Fruit fly (Drosophila melanogaster) whole organism, embryonic: Measurements from ENCODE around the gene CG11970.

ENCODE experiments used
- Asciz ChIP-seq: fragments of 200-800 bp; sonication (Bioruptor generic); optimal IDR thresholded peaks from 2 replicates; lab custom pipeline; 2017; ENCODE audit warnings: missing biosample characterization, mild to moderate bottlenecking, missing genetic modification characterization, missing genetic modification reagents
- BEAF-32 ChIP-seq: fragments of 200-800 bp; sonication (Bioruptor generic); optimal IDR thresholded peaks from 3 replicates; lab custom pipeline; 2017; ENCODE audit warnings: missing biosample characterization, missing genetic modification characterization, mild to moderate bottlenecking, moderate library complexity, missing genetic modification reagents
- CG10979 ChIP-seq: fragments of 200-800 bp; sonication (Bioruptor generic); optimal IDR thresholded peaks from 2 replicates; lab custom pipeline; 2018; ENCODE audit warnings: missing biosample characterization, mild to moderate bottlenecking, missing genetic modification characterization, moderate library complexity
- CG11247 ChIP-seq: fragments of 200-800 bp; sonication (Bioruptor generic); IDR thresholded peaks from 2 replicates; pipeline ENCODE4 v1.3.6; 2022; ENCODE audit warnings: missing biosample characterization, missing genetic modification characterization
- CG12155 ChIP-seq: fragments of 200-800 bp; sonication (Bioruptor generic); optimal IDR thresholded peaks from 3 replicates; lab custom pipeline; 2016; ENCODE audit warnings: missing biosample characterization, missing genetic modification characterization
- CG14050 ChIP-seq: fragments of 200-800 bp; sonication (Bioruptor generic); IDR thresholded peaks from 3 replicates; pipeline ENCODE4 v1.3.6; 2022; ENCODE audit warnings: missing biosample characterization, missing genetic modification characterization
- CG15073 ChIP-seq: fragments of 200-800 bp; sonication (Bioruptor generic); optimal IDR thresholded peaks from 2 replicates; lab custom pipeline; 2016; ENCODE audit warnings: missing biosample characterization, missing genetic modification characterization
- CG1647 ChIP-seq: fragments of 200-800 bp; sonication (Bioruptor generic); optimal IDR thresholded peaks from 3 replicates; lab custom pipeline; 2016; ENCODE audit warnings: missing biosample characterization, missing genetic modification characterization
- CG16779 ChIP-seq: fragments of 200-800 bp; sonication (Bioruptor generic); IDR thresholded peaks from 2 replicates; pipeline ENCODE4 v1.3.6; 2022; ENCODE audit warnings: missing biosample characterization, missing genetic modification characterization
- CG17829 ChIP-seq: fragments of 200-800 bp; optimal IDR thresholded peaks from 2 replicates; lab custom pipeline; 2019; ENCODE audit warnings: missing biosample characterization, mild to moderate bottlenecking, missing genetic modification characterization, moderate library complexity
- CG1832 ChIP-seq: fragments of 200-800 bp; sonication (Bioruptor generic); optimal IDR thresholded peaks from 2 replicates; lab custom pipeline; 2017; ENCODE audit warnings: missing biosample characterization, mild to moderate bottlenecking, missing genetic modification characterization, inconsistent platforms
- CG2120 ChIP-seq: fragments of 200-800 bp; sonication (Bioruptor generic); optimal IDR thresholded peaks from 3 replicates; lab custom pipeline; 2016; ENCODE audit warnings: missing biosample characterization, missing genetic modification characterization
- CG2199 ChIP-seq: fragments of 200-800 bp; sonication (Bioruptor generic); IDR thresholded peaks from 3 replicates; pipeline ENCODE4 v1.3.6; 2022; ENCODE audit warnings: missing biosample characterization, missing genetic modification characterization
- CG2875 ChIP-seq: fragments of 200-800 bp; sonication (Bioruptor generic); optimal IDR thresholded peaks from 2 replicates; lab custom pipeline; 2017; ENCODE audit warnings: missing biosample characterization, mild to moderate bottlenecking, missing genetic modification characterization, missing genetic modification reagents
- CG3163 ChIP-seq: fragments of 200-800 bp; sonication (Bioruptor generic); optimal IDR thresholded peaks from 3 replicates; lab custom pipeline; 2016; ENCODE audit warnings: missing biosample characterization, missing genetic modification characterization
- CG3847 ChIP-seq: fragments of 200-800 bp; sonication (Bioruptor generic); IDR thresholded peaks from 2 replicates; pipeline ENCODE4 v1.3.6; 2022; ENCODE audit warnings: missing biosample characterization, missing genetic modification characterization
- CG9437 ChIP-seq: fragments of 200-800 bp; sonication (Bioruptor generic); optimal IDR thresholded peaks from 2 replicates; lab custom pipeline; 2018; ENCODE audit warnings: missing biosample characterization, mild to moderate bottlenecking, missing genetic modification characterization
- D19B ChIP-seq: fragments of 200-800 bp; sonication (Bioruptor generic); optimal IDR thresholded peaks from 2 replicates; lab custom pipeline; 2017; ENCODE audit warnings: missing biosample characterization, mild to moderate bottlenecking, missing genetic modification characterization
- Dp ChIP-seq: fragments of 200-800 bp; sonication (Bioruptor generic); optimal IDR thresholded peaks from 2 replicates; lab custom pipeline; 2018; ENCODE audit warnings: missing biosample characterization, mild to moderate bottlenecking, missing genetic modification characterization, moderate library complexity
- E2f2 ChIP-seq: fragments of 200-800 bp; sonication (Bioruptor generic); IDR thresholded peaks from 2 replicates; pipeline ENCODE4 v1.3.6; 2022; ENCODE audit warnings: missing biosample characterization, missing genetic modification characterization
- Ets97D ChIP-seq: fragments of 200-800 bp; sonication (Bioruptor generic); optimal IDR thresholded peaks from 3 replicates; lab custom pipeline; 2016; ENCODE audit warnings: missing biosample characterization, missing genetic modification characterization
- GATAe ChIP-seq: fragments of 200-800 bp; sonication (Bioruptor generic); conservative IDR thresholded peaks from 2 replicates; pipeline ENCODE4 v1.3.6; 2022; ENCODE audit warnings: missing biosample characterization, missing genetic modification characterization
- Hmr ChIP-seq: fragments of 200-800 bp; sonication (Bioruptor generic); optimal IDR thresholded peaks from 3 replicates; lab custom pipeline; 2017; ENCODE audit warnings: mild to moderate bottlenecking, missing biosample characterization, missing genetic modification reagents, missing genetic modification characterization
- Hr3 ChIP-seq: fragments of 200-800 bp; sonication (Bioruptor generic); optimal IDR thresholded peaks from 3 replicates; lab custom pipeline; 2016; ENCODE audit warnings: missing biosample characterization, missing genetic modification characterization
- Hr51 ChIP-seq, 2 experiments: fragments of 200-800 bp; sonication (Bioruptor generic); optimal IDR thresholded peaks; 2 replicates in 1 of 2; 3 replicates in 1 of 2; lab custom pipeline; 2016 to 2018; ENCODE audit warnings: missing biosample characterization in 2 of 2, missing genetic modification characterization in 2 of 2, mild to moderate bottlenecking in 1 of 2, moderate library complexity in 1 of 2
- Lhr ChIP-seq: fragments of 200-800 bp; sonication (Bioruptor generic); optimal IDR thresholded peaks from 3 replicates; lab custom pipeline; 2017; ENCODE audit warnings: mild to moderate bottlenecking, missing biosample characterization, missing genetic modification reagents, missing genetic modification characterization
- Meics ChIP-seq: fragments of 200-800 bp; sonication (Bioruptor generic); optimal IDR thresholded peaks from 2 replicates; lab custom pipeline; 2017; ENCODE audit warnings: missing biosample characterization, mild to moderate bottlenecking, missing genetic modification characterization
- Opbp ChIP-seq: fragments of 200-800 bp; sonication (Bioruptor generic); IDR thresholded peaks from 3 replicates; pipeline ENCODE4 v1.3.6; 2022; ENCODE audit warnings: missing biosample characterization, missing genetic modification characterization; ENCODE audit not compliant: partially characterized antibody
- Scr ChIP-seq: fragments of 200-800 bp; sonication (Bioruptor generic); IDR thresholded peaks from 2 replicates; pipeline ENCODE4 v1.3.6; 2022; ENCODE audit warnings: missing biosample characterization, missing genetic modification characterization; ENCODE audit not compliant: partially characterized antibody
- Sry-δ ChIP-seq: fragments of 200-800 bp; sonication (Bioruptor generic); optimal IDR thresholded peaks from 2 replicates; lab custom pipeline; 2016; ENCODE audit warnings: missing biosample characterization, missing genetic modification characterization
- Xrp1 ChIP-seq: fragments of 200-800 bp; sonication (Bioruptor generic); IDR thresholded peaks from 2 replicates; pipeline ENCODE4 v1.3.6; 2022; ENCODE audit warnings: missing biosample characterization, missing genetic modification characterization
- ap ChIP-seq: fragments of 200-800 bp; sonication (Bioruptor generic); IDR thresholded peaks from 2 replicates; pipeline ENCODE4 v1.3.6; 2022; ENCODE audit warnings: missing biosample characterization, missing genetic modification characterization
- hbn ChIP-seq: fragments of 200-800 bp; sonication (Bioruptor generic); IDR thresholded peaks from 2 replicates; pipeline ENCODE4 v1.3.6; 2022; ENCODE audit warnings: missing biosample characterization, missing genetic modification characterization; ENCODE audit not compliant: partially characterized antibody
- knrl ChIP-seq: fragments of 200-800 bp; sonication (Bioruptor generic); IDR thresholded peaks from 3 replicates; pipeline ENCODE4 v1.3.6; 2022; ENCODE audit warnings: missing biosample characterization, missing genetic modification characterization; ENCODE audit not compliant: partially characterized antibody
- luna ChIP-seq: fragments of 200-800 bp; sonication (Bioruptor generic); optimal IDR thresholded peaks from 2 replicates; lab custom pipeline; 2016; ENCODE audit warnings: missing biosample characterization, missing genetic modification characterization
- nau ChIP-seq: fragments of 200-800 bp; sonication (Bioruptor generic); optimal IDR thresholded peaks from 3 replicates; lab custom pipeline; 2017; ENCODE audit warnings: missing biosample characterization, mild to moderate bottlenecking, missing genetic modification characterization, missing genetic modification reagents
- nom ChIP-seq: fragments of 200-800 bp; sonication (Bioruptor generic); optimal IDR thresholded peaks from 2 replicates; lab custom pipeline; 2017; ENCODE audit warnings: missing biosample characterization, missing genetic modification characterization, mild to moderate bottlenecking, moderate library complexity, missing genetic modification reagents
- org-1 ChIP-seq: fragments of 200-800 bp; sonication (Bioruptor generic); optimal IDR thresholded peaks from 2 replicates; lab custom pipeline; 2017; ENCODE audit warnings: missing biosample characterization, missing genetic modification characterization
- pnt ChIP-seq: fragments of 200-800 bp; sonication (Bioruptor generic); optimal IDR thresholded peaks from 3 replicates; lab custom pipeline; 2016; ENCODE audit warnings: missing biosample characterization, missing genetic modification characterization
- pum ChIP-seq: fragments of 200-800 bp; sonication (Bioruptor generic); optimal IDR thresholded peaks from 2 replicates; lab custom pipeline; 2016; ENCODE audit warnings: missing biosample characterization, missing genetic modification characterization
- pzg ChIP-seq: fragments of 200-800 bp; sonication (Bioruptor generic); optimal IDR thresholded peaks from 3 replicates; lab custom pipeline; 2018; ENCODE audit warnings: missing biosample characterization, mild to moderate bottlenecking, missing genetic modification characterization, moderate library complexity
- row ChIP-seq: fragments of 200-800 bp; sonication (Bioruptor generic); IDR thresholded peaks from 3 replicates; pipeline ENCODE4 v1.3.6; 2022; ENCODE audit warnings: missing biosample characterization, missing genetic modification characterization
- sens ChIP-seq: fragments of 200-800 bp; sonication (Bioruptor generic); peaks from one replicate; lab custom pipeline; 2016; ENCODE audit warnings: missing biosample characterization, missing genetic modification characterization
- slou ChIP-seq: fragments of 200-800 bp; sonication (Bioruptor generic); optimal IDR thresholded peaks from 3 replicates; lab custom pipeline; 2016; ENCODE audit warnings: missing biosample characterization, missing genetic modification characterization
- tgo ChIP-seq: fragments of 200-800 bp; sonication (Bioruptor generic); IDR thresholded peaks from 3 replicates; pipeline ENCODE4 v1.3.6; 2022; ENCODE audit warnings: missing biosample characterization, missing genetic modification characterization
- tna ChIP-seq: fragments of 200-800 bp; sonication (Bioruptor generic); IDR thresholded peaks from 2 replicates; pipeline ENCODE4 v1.3.6; 2022; ENCODE audit warnings: missing biosample characterization, missing genetic modification characterization; ENCODE audit not compliant: partially characterized antibody
- toy ChIP-seq: fragments of 200-800 bp; sonication (Bioruptor generic); IDR thresholded peaks from 2 replicates; pipeline ENCODE4 v1.3.6; 2022; ENCODE audit warnings: missing biosample characterization, missing genetic modification characterization

Gene CG11970

DNA sequence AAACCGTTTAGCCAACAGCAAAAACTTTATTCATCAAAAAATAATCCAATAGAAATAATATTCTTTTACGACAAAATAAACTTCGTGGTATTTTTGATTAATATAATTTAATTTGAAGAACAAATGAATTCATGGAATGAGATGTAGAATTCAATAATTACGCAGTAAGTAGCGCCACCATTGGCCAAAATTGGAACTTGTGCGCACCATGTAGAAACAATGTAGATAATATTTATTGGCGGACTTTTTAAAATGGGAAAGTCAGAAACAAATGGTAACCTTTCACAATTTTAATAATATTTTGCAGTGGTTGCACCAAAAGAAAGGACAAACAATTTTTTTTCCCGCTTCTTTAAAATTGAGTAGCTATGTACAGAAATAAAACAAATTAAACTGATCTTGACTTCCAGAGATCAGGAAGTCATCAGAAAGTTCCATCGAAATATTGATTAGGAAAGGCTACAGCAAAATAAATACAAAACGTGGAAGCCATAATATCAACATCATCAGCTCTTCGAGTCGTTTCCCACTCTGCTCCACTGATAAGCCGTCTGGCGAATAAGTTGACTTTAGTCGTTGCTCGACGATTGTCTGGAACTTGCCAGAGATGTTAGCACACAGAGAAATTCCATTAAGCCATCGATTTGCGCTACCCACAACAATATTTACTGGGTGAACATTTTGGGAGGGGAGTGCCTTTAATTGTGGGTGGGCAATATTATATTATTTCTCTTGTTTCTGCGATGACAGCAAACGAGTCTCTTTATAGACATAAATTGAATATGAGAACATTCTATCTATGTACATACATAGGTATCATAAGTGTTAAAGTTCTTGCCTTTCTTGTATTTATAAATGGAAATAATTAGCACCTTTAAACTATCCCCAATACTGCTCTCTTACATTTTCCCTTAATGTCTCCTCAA, 4.4 kb upstream of the CG11970 start (continued):
- peak; percentile 8 for TF ChIP-seq pum (GFP tag; lab: Kevin White, UChicago)
- peak; percentile 25 for TF ChIP-seq slou (GFP tag; lab: Kevin White, UChicago)
- peak; percentile 6 for TF ChIP-seq CG12155 (GFP tag; lab: Kevin White, UChicago)
- TF ChIP-seq Scr, result 0 out of 2 replicates have a peak, but pooled peaks have one; percentile 20
- peak; percentile 16 for TF ChIP-seq Hmr (GFP tag; lab: Kevin White, UChicago)
- TF ChIP-seq Hr3, result no peak
- peak; percentile 8 for TF ChIP-seq Asciz (GFP tag; lab: Kevin White, UChicago)
- no peak for TF ChIP-seq CG1832 (GFP tag; lab: Kevin White, UChicago)
- peak; percentile 16 for TF ChIP-seq CG17829 (tag; lab: Kevin White, UChicago)
- 0 out of 2 replicates have a peak, but pooled peaks have one; percentile 30 for TF ChIP-seq Xrp1 (GFP tag; lab: Robert Waterston, UW)
- TF ChIP-seq CG11247 (GFP tag; lab: Robert Waterston, UW), result no peak
- no peak for TF ChIP-seq CG15073 (GFP tag; lab: Kevin White, UChicago)
- TF ChIP-seq tna (GFP tag; lab: Robert Waterston, UW), result peak; percentile 18; the same call in 1 of the 2 replicates
- TF ChIP-seq nau (GFP tag; lab: Kevin White, UChicago), result peak; percentile 17
- no peak for TF ChIP-seq CG16779 (GFP tag; lab: Robert Waterston, UW)
- no peak for TF ChIP-seq ap
- no peak for TF ChIP-seq CG9437 (GFP tag; lab: Kevin White, UChicago)
- peak; percentile 9 for TF ChIP-seq Ets97D
- peak; percentile 45 for TF ChIP-seq Lhr (GFP tag; lab: Kevin White, UChicago)
- no peak for TF ChIP-seq CG10979 (tag; lab: Kevin White, UChicago)
- peak; percentile 95 for TF ChIP-seq CG3163 (GFP tag; lab: Kevin White, UChicago)
- TF ChIP-seq BEAF-32, result peak; percentile 6
- TF ChIP-seq Opbp (GFP tag; lab: Robert Waterston, UW), result peak; percentile 56; the same call in 2 of the 3 replicates
- TF ChIP-seq knrl (GFP tag; lab: Robert Waterston, UW), result peak; percentile 63; the same call in 2 of the 3 replicates
- TF ChIP-seq D19B, result peak; percentile 90
- TF ChIP-seq pnt (GFP tag; lab: Kevin White, UChicago), result peak; percentile 10
- TF ChIP-seq tgo (GFP tag; lab: Robert Waterston, UW), result peak; percentile 28; the same call in 1 of the 3 replicates
- TF ChIP-seq toy (GFP tag; lab: Robert Waterston, UW), result no peak
- peak; percentile 11 for TF ChIP-seq luna
- peak; percentile 48 for TF ChIP-seq CG2875 (GFP tag; lab: Kevin White, UChicago)
- no peak for TF ChIP-seq CG14050 (GFP tag; lab: Robert Waterston, UW)
- peak; percentile 6 for TF ChIP-seq Sry-δ
- TF ChIP-seq Meics (GFP tag; lab: Kevin White, UChicago), result peak; percentile 6
- TF ChIP-seq nom (GFP tag; lab: Kevin White, UChicago), result peak; percentile 86
- no peak for TF ChIP-seq CG1647 (GFP tag; lab: Kevin White, UChicago)
- peak in 1 of 2 experiments; percentile 10 for TF ChIP-seq Hr51 (GFP tag; optimal IDR thresholded peaks at IDR 0.05; lab: Kevin White, UChicago)
- TF ChIP-seq CG3847, result 0 out of 2 replicates have a peak, but pooled peaks have one; percentile 15
- peak; percentile 82; the same call in 2 of the 3 replicates for TF ChIP-seq CG2199
- peak; percentile 97 for TF ChIP-seq Dp (GFP tag; lab: Kevin White, UChicago)
- TF ChIP-seq row (GFP tag; lab: Robert Waterston, UW), result peak; percentile 44; the same call in 1 of the 3 replicates
- TF ChIP-seq hbn, result peak; percentile 24; the same call in 1 of the 2 replicates
- TF ChIP-seq E2f2, result peak; percentile 98
- TF ChIP-seq CG2120, result peak; percentile 2
- peak; percentile 14 for TF ChIP-seq pzg (GFP tag; lab: Kevin White, UChicago)
- TF ChIP-seq org-1 (GFP tag; lab: Kevin White, UChicago), result no peak
- TF ChIP-seq GATAe, result no peak
- TF ChIP-seq sens (GFP tag; lab: Kevin White, UChicago), result peak; percentile 53
